Fruit fly (Drosophila melanogaster): Measurements from ENCODE around the gene CG4367.

- TF ChIP-seq Jarid2 (GFP tag; optimal IDR thresholded peaks at IDR 0.05) (no peak), Bgb (GFP tag; IDR thresholded peaks at IDR 0.05; ENCODE audit: partially characterized antibody) (no peak), ara (GFP tag; IDR thresholded peaks at IDR 0.05) (no peak), CG8281 (tag; optimal IDR thresholded peaks at IDR 0.05) (no peak), CG18011 (GFP tag; optimal IDR thresholded peaks at IDR 0.05) (no peak), Aef1 (GFP tag; IDR thresholded peaks at IDR 0.05) (no peak), HLH54F (GFP tag; optimal IDR thresholded peaks at IDR 0.05) (no peak)
Measured at dm6 chr3R:20288564-20288963, 16.2 kb downstream of the CG4367 start.
